Worm (Caenorhabditis elegans) whole organism, L1 larva: ENCODE measurements around the gene F42G2.2.

Experiments
- C04F5.9 ChIP-seq: sonication (generic microtip); optimal IDR thresholded peaks from 2 replicates; lab custom pipeline; 2016; ENCODE audit warnings: missing genetic modification characterization, missing compliant biosample characterization
- C16A3.4 ChIP-seq: fragments of 150-350 bp; optimal IDR thresholded peaks from 2 replicates; lab custom pipeline; 2014; ENCODE audit warnings: missing biosample characterization, missing genetic modification characterization
- aly-2 ChIP-seq: fragments of 150-350 bp; optimal IDR thresholded peaks from 2 replicates; lab custom pipeline; 2014; ENCODE audit warnings: missing biosample characterization, missing genetic modification characterization
- blmp-1 ChIP-seq: fragments of 150-350 bp; optimal IDR thresholded peaks from 2 replicates; lab custom pipeline; 2014; ENCODE audit warnings: missing biosample characterization, missing genetic modification characterization
- ceh-63 ChIP-seq: fragments of 200-800 bp; sonication (Bioruptor generic); optimal IDR thresholded peaks from 2 replicates; lab custom pipeline; 2018; ENCODE audit warnings: mild to moderate bottlenecking, missing genetic modification characterization, missing compliant biosample characterization
- ceh-82 ChIP-seq, 3 experiments: fragments of 150-350 bp in 1 of 3; sonication (generic microtip) in 2 of 3; optimal IDR thresholded peaks; 2 replicates each; lab custom pipeline; 2014 to 2017; ENCODE audit warnings: missing biosample characterization in 3 of 3, missing genetic modification characterization in 3 of 3
- ceh-90 ChIP-seq: sonication (generic microtip); optimal IDR thresholded peaks from 2 replicates; lab custom pipeline; 2016; ENCODE audit warnings: missing genetic modification characterization, missing compliant biosample characterization
- dpl-1 ChIP-seq, 3 experiments: fragments of 150-350 bp in 2 of 3; sonication (generic microtip) in 1 of 3; optimal IDR thresholded peaks; 2 replicates each; lab custom pipeline; 2014 to 2017; ENCODE audit warnings: missing biosample characterization in 3 of 3, missing genetic modification characterization in 3 of 3, missing genetic modification reagents in 3 of 3
- dsc-1 ChIP-seq: sonication (generic microtip); optimal IDR thresholded peaks from 2 replicates; lab custom pipeline; 2016; ENCODE audit warnings: mild to moderate bottlenecking, missing genetic modification characterization, missing compliant biosample characterization
- efl-1 ChIP-seq, 4 experiments: fragments of 150-350 bp; optimal IDR thresholded peaks in 3 of 4; peaks in 1 of 4; 1 replicate in 1 of 4; 2 replicates in 3 of 4; lab custom pipeline; 2014; ENCODE audit warnings: missing biosample characterization in 2 of 4, missing genetic modification characterization in 2 of 4, missing genetic modification reagents in 2 of 4
- ets-5 ChIP-seq: fragments of 200-800 bp; sonication (Bioruptor generic); IDR thresholded peaks from 2 replicates; pipeline ENCODE4 v1.3.6; 2022; ENCODE audit warnings: missing genetic modification characterization, missing compliant biosample characterization
- fkh-10 ChIP-seq: sonication (generic microtip); optimal IDR thresholded peaks from 2 replicates; lab custom pipeline; 2017; ENCODE audit warnings: missing biosample characterization, missing genetic modification reagents, missing genetic modification characterization
- fkh-4 ChIP-seq: sonication (generic microtip); optimal IDR thresholded peaks from 2 replicates; lab custom pipeline; 2016; ENCODE audit warnings: missing compliant biosample characterization, missing genetic modification characterization, borderline replicate concordance
- fkh-8 ChIP-seq: sonication (generic microtip); optimal IDR thresholded peaks from 2 replicates; lab custom pipeline; 2016; ENCODE audit warnings: mild to moderate bottlenecking, missing genetic modification characterization, missing compliant biosample characterization
- fos-1 ChIP-seq: fragments of 150-350 bp; optimal IDR thresholded peaks from 2 replicates; lab custom pipeline; 2014; ENCODE audit warnings: missing biosample characterization, missing genetic modification characterization
- hlh-17 ChIP-seq: fragments of 200-800 bp; sonication (Bioruptor generic); optimal IDR thresholded peaks from 2 replicates; lab custom pipeline; 2018; ENCODE audit warnings: missing genetic modification characterization, mild to moderate bottlenecking, missing compliant biosample characterization, moderate library complexity, borderline replicate concordance
- hlh-4 ChIP-seq: sonication (generic microtip); optimal IDR thresholded peaks from 2 replicates; lab custom pipeline; 2016; ENCODE audit warnings: mild to moderate bottlenecking, missing genetic modification characterization, missing compliant biosample characterization
- irx-1 ChIP-seq: sonication (generic microtip); optimal IDR thresholded peaks from 2 replicates; lab custom pipeline; 2016; ENCODE audit warnings: missing genetic modification characterization, missing compliant biosample characterization
- isw-1 ChIP-seq: fragments of 200-800 bp; sonication (Bioruptor generic); IDR thresholded peaks from 2 replicates; pipeline ENCODE4 v1.3.6; 2022; ENCODE audit warnings: missing genetic modification characterization, missing compliant biosample characterization
- lin-13 ChIP-seq: fragments of 150-350 bp; optimal IDR thresholded peaks from 2 replicates; lab custom pipeline; 2014; ENCODE audit warnings: missing biosample characterization, missing genetic modification reagents, missing genetic modification characterization
- lin-15B ChIP-seq: fragments of 150-350 bp; sonication (generic microtip); optimal IDR thresholded peaks from 3 replicates; lab custom pipeline; 2014; ENCODE audit warnings: missing biosample characterization, missing genetic modification characterization
- lin-35 ChIP-seq, 2 experiments: fragments of 150-350 bp; optimal IDR thresholded peaks; 2 replicates each; lab custom pipeline; 2014; ENCODE audit warnings: missing biosample characterization in 2 of 2, missing genetic modification characterization in 2 of 2, missing genetic modification reagents in 2 of 2
- mab-9 ChIP-seq: fragments of 200-800 bp; sonication (Bioruptor generic); IDR thresholded peaks from 2 replicates; pipeline ENCODE4 v1.3.6; 2022; ENCODE audit warnings: missing genetic modification reagents, missing genetic modification characterization, missing compliant biosample characterization
- mef-2 ChIP-seq: fragments of 150-350 bp; optimal IDR thresholded peaks from 2 replicates; lab custom pipeline; 2014; ENCODE audit warnings: missing biosample characterization, missing genetic modification characterization
- mep-1 ChIP-seq: fragments of 150-350 bp; optimal IDR thresholded peaks from 2 replicates; lab custom pipeline; 2014; ENCODE audit warnings: missing biosample characterization, missing genetic modification characterization
- nhr-19 ChIP-seq: fragments of 200-800 bp; sonication (Bioruptor generic); conservative IDR thresholded peaks from 2 replicates; pipeline ENCODE4 v1.3.6; 2022; ENCODE audit warnings: missing genetic modification characterization, missing compliant biosample characterization
- nhr-20 ChIP-seq: sonication (generic microtip); optimal IDR thresholded peaks from 2 replicates; lab custom pipeline; 2016; ENCODE audit warnings: mild to moderate bottlenecking, missing genetic modification characterization, missing compliant biosample characterization
- nhr-237 ChIP-seq: fragments of 150-350 bp; optimal IDR thresholded peaks from 2 replicates; lab custom pipeline; 2014; ENCODE audit warnings: missing biosample characterization, missing genetic modification characterization
- nhr-47 ChIP-seq: sonication (generic microtip); optimal IDR thresholded peaks from 2 replicates; lab custom pipeline; 2016; ENCODE audit warnings: mild to moderate bottlenecking, missing genetic modification characterization, moderate library complexity, missing compliant biosample characterization
- nhr-71 ChIP-seq: sonication (generic microtip); optimal IDR thresholded peaks from 2 replicates; lab custom pipeline; 2016; ENCODE audit warnings: mild to moderate bottlenecking, missing genetic modification characterization, moderate library complexity, missing compliant biosample characterization
- nhr-84 ChIP-seq: sonication (generic microtip); optimal IDR thresholded peaks from 2 replicates; lab custom pipeline; 2017; ENCODE audit warnings: missing biosample characterization, missing genetic modification characterization
- nhr-90 ChIP-seq: sonication (generic microtip); optimal IDR thresholded peaks from 2 replicates; lab custom pipeline; 2016; ENCODE audit warnings: mild to moderate bottlenecking, missing genetic modification characterization, missing compliant biosample characterization; ENCODE audit not compliant: poor library complexity
- pax-3 ChIP-seq: fragments of 200-800 bp; sonication (Bioruptor generic); optimal IDR thresholded peaks from 2 replicates; lab custom pipeline; 2018; ENCODE audit warnings: mild to moderate bottlenecking, missing genetic modification characterization, moderate library complexity, missing compliant biosample characterization
- rnt-1 ChIP-seq: sonication (generic microtip); optimal IDR thresholded peaks from 2 replicates; lab custom pipeline; 2016; ENCODE audit warnings: mild to moderate bottlenecking, missing genetic modification characterization, moderate library complexity, missing compliant biosample characterization
- skn-1 ChIP-seq: fragments of 150-350 bp; optimal IDR thresholded peaks from 2 replicates; lab custom pipeline; 2014; ENCODE audit warnings: missing biosample characterization, missing genetic modification characterization
- snu-23 ChIP-seq: sonication (generic microtip); optimal IDR thresholded peaks from 2 replicates; lab custom pipeline; 2016; ENCODE audit warnings: missing genetic modification characterization, missing compliant biosample characterization
- sox-4 ChIP-seq: sonication (generic microtip); optimal IDR thresholded peaks from 2 replicates; lab custom pipeline; 2016; ENCODE audit warnings: missing genetic modification characterization, missing compliant biosample characterization
- swsn-7 ChIP-seq: sonication (generic microtip); optimal IDR thresholded peaks from 2 replicates; lab custom pipeline; 2016; ENCODE audit warnings: missing genetic modification characterization, missing compliant biosample characterization
- tbx-2 ChIP-seq: sonication (generic microtip); optimal IDR thresholded peaks from 2 replicates; lab custom pipeline; 2016; ENCODE audit warnings: missing genetic modification characterization, missing compliant biosample characterization
- tlp-1 ChIP-seq: fragments of 150-350 bp; optimal IDR thresholded peaks from 2 replicates; lab custom pipeline; 2014; ENCODE audit warnings: missing biosample characterization, missing genetic modification characterization
- unc-86 ChIP-seq: sonication (generic microtip); optimal IDR thresholded peaks from 2 replicates; lab custom pipeline; 2016; ENCODE audit warnings: missing genetic modification characterization, missing compliant biosample characterization
- unc-98 ChIP-seq: fragments of 200-800 bp; sonication (Bioruptor generic); IDR thresholded peaks from 2 replicates; pipeline ENCODE4 v1.3.6; 2022; ENCODE audit warnings: missing genetic modification characterization, missing compliant biosample characterization
- vab-15 ChIP-seq: sonication (generic microtip); optimal IDR thresholded peaks from 2 replicates; lab custom pipeline; 2017; ENCODE audit warnings: missing genotype, mild to moderate bottlenecking, missing genetic modification characterization, missing compliant biosample characterization
- xbp-1 ChIP-seq: sonication (generic microtip); optimal IDR thresholded peaks from 2 replicates; lab custom pipeline; 2016; ENCODE audit warnings: missing genetic modification characterization, missing compliant biosample characterization
- zip-4 ChIP-seq: fragments of 200-800 bp; sonication (Bioruptor generic); optimal IDR thresholded peaks from 2 replicates; lab custom pipeline; 2018; ENCODE audit warnings: mild to moderate bottlenecking, missing genetic modification characterization, moderate library complexity, missing compliant biosample characterization
- ztf-11 ChIP-seq, 2 experiments: sonication (generic microtip); optimal IDR thresholded peaks; 2 replicates each; lab custom pipeline; 2016 to 2017; ENCODE audit warnings: missing genetic modification characterization in 2 of 2, missing biosample characterization in 1 of 2, missing compliant biosample characterization in 1 of 2
- ztf-4 ChIP-seq: fragments of 150-350 bp; optimal IDR thresholded peaks from 2 replicates; lab custom pipeline; 2014; ENCODE audit warnings: missing biosample characterization, missing genetic modification characterization

The F42G2.2 gene

ce11 chrII:2445164-2445563 lies 23.2 kb downstream of the F42G2.2 start:
- TF ChIP-seq nhr-47 (tag; lab: Kevin White, UChicago) (no peak), efl-1 (optimal IDR thresholded peaks at IDR 0.05; lab: Kevin White, UChicago) (no peak), efl-1 (GFP tag; optimal IDR thresholded peaks at IDR 0.05 in 1 of 2; lab: Kevin White, UChicago) (peak in 1 of 2 experiments; percentile 7)

DNA sequence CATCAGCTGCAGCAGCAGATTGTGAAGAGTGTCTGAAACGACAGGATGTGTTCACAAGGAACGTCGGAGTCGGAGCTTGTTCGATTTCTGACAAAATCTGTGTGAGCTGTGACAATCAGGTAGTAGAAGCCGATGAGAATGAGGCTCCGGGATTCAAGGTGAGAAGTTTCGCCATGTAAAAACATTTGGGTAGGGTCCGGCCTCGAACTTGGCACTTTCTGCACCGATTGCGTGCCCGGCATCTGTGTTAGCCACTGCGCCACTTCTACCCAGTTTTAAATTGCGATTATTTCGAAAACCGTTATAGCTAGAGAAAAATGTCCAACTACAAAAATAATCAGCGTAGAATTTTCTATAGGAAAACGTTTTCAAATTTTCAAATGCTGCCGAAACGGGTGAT lies 24.7 kb downstream of the F42G2.2 start:
- TF ChIP-seq efl-1 (optimal IDR thresholded peaks at IDR 0.05; lab: Kevin White, UChicago) (no peak), efl-1 (GFP tag; optimal IDR thresholded peaks at IDR 0.05 in 1 of 2; lab: Kevin White, UChicago) (peak in 1 of 2 experiments; percentile 11), aly-2 (tag; lab: Kevin White, UChicago) (no peak), nhr-84 (tag; lab: Kevin White, UChicago) (no peak)

- TF ChIP-seq snu-23 (GFP tag; lab: Kevin White, UChicago) (peak; percentile 58), nhr-19 (GFP tag; lab: Robert Waterston, UW) (peak; percentile 70), zip-4 (GFP tag; lab: Kevin White, UChicago) (peak; percentile 9), swsn-7 (tag; lab: Kevin White, UChicago) (peak; percentile 46), nhr-90 (tag; lab: Kevin White, UChicago) (peak; percentile 75), vab-15 (tag; lab: Kevin White, UChicago) (no peak), C04F5.9 (tag; lab: Kevin White, UChicago) (peak; percentile 19), aly-2 (tag; lab: Kevin White, UChicago) (peak; percentile 29), nhr-71 (tag; lab: Kevin White, UChicago) (peak; percentile 74), ztf-4 (no peak), pax-3 (tag; lab: Kevin White, UChicago) (peak; percentile 67), ceh-82 (tag; optimal IDR thresholded peaks at IDR 0.05; lab: Kevin White, UChicago) (peak in 2 of 3 experiments; percentile 24 to 31), mab-9 (GFP tag; lab: Robert Waterston, UW) (peak; percentile 43; the same call in 1 of the 2 replicates), ztf-11 (tag; optimal IDR thresholded peaks at IDR 0.05; lab: Kevin White, UChicago) (peak in 1 of 2 experiments; percentile 68), unc-98 (GFP tag; lab: Robert Waterston, UW) (peak; percentile 59; the same call in 1 of the 2 replicates), lin-15B (tag; lab: Kevin White, UChicago) (peak; percentile 22), fkh-8 (tag; lab: Kevin White, UChicago) (peak; percentile 34), C16A3.4 (tag; lab: Kevin White, UChicago) (no peak), lin-35 (GFP tag; optimal IDR thresholded peaks at IDR 0.05; lab: Kevin White, UChicago) (peak; percentile 88 to 89), tbx-2 (tag; lab: Kevin White, UChicago) (peak; percentile 67), fkh-10 (GFP tag; lab: Kevin White, UChicago) (no peak), efl-1 (optimal IDR thresholded peaks at IDR 0.05; lab: Kevin White, UChicago) (peak; percentile 89 to 91), efl-1 (GFP tag; optimal IDR thresholded peaks at IDR 0.05 in 1 of 2; lab: Kevin White, UChicago) (peak; percentile 89 to 98), fos-1 (tag; lab: Kevin White, UChicago) (no peak), fkh-4 (tag; lab: Kevin White, UChicago) (peak; percentile 38), isw-1 (peak; percentile 45), unc-86 (tag; lab: Kevin White, UChicago) (peak; percentile 2), ceh-63 (GFP tag; lab: Kevin White, UChicago) (no peak), lin-13 (GFP tag; lab: Kevin White, UChicago) (peak; percentile 27), nhr-47 (tag; lab: Kevin White, UChicago) (peak; percentile 69), nhr-20 (tag; lab: Kevin White, UChicago) (peak; percentile 47), hlh-17 (no peak), xbp-1 (peak; percentile 49), nhr-237 (tag; lab: Kevin White, UChicago) (no peak), dpl-1 (GFP tag; optimal IDR thresholded peaks at IDR 0.05; lab: Kevin White, UChicago) (peak; percentile 83 to 89 (median 84)), mef-2 (tag; lab: Kevin White, UChicago) (no peak), dsc-1 (tag; lab: Kevin White, UChicago) (peak; percentile 55), blmp-1 (no peak), ets-5 (GFP tag; lab: Robert Waterston, UW) (no peak), skn-1 (tag; lab: Kevin White, UChicago) (peak; percentile 5), mep-1 (peak; percentile 51), ceh-90 (tag; lab: Kevin White, UChicago) (peak; percentile 89), irx-1 (tag; lab: Kevin White, UChicago) (peak; percentile 81), tlp-1 (tag; lab: Kevin White, UChicago) (no peak), rnt-1 (tag; lab: Kevin White, UChicago) (peak; percentile 93), sox-4 (tag; lab: Kevin White, UChicago) (peak; percentile 19), hlh-4 (tag; lab: Kevin White, UChicago) (no peak)
These were observed 29.0 kb downstream of the F42G2.2 start for ce11 chrII:2450990-2451389.
